Worm (Caenorhabditis elegans) whole organism, young adult: ENCODE measurements around the gene gfat-2.

Source experiments
- B0035.1 ChIP-seq: sonication (generic microtip); optimal IDR thresholded peaks from 2 replicates; lab custom pipeline; 2016; ENCODE audit warnings: missing genetic modification characterization, mild to moderate bottlenecking, missing compliant biosample characterization, missing genotype, missing genetic modification reagents
- B0336.3 ChIP-seq: fragments of 200-800 bp; sonication (Bioruptor generic); IDR thresholded peaks from 2 replicates; pipeline ENCODE4 v1.3.6; 2022; ENCODE audit warnings: missing genetic modification characterization, missing compliant biosample characterization
- C17E4.6 ChIP-seq: fragments of 200-800 bp; sonication (Bioruptor generic); IDR thresholded peaks from 2 replicates; pipeline ENCODE4 v1.3.6; 2022; ENCODE audit warnings: missing genetic modification reagents, missing genetic modification characterization, missing compliant biosample characterization
- D2030.7 ChIP-seq: fragments of 200-800 bp; sonication (Bioruptor generic); IDR thresholded peaks from 2 replicates; pipeline ENCODE4 v1.3.6; 2022; ENCODE audit warnings: missing genetic modification reagents, missing genetic modification characterization, missing compliant biosample characterization
- F10E7.11 ChIP-seq: sonication (generic microtip); optimal IDR thresholded peaks from 2 replicates; lab custom pipeline; 2017; ENCODE audit warnings: mild to moderate bottlenecking, missing genetic modification characterization, moderate library complexity, missing compliant biosample characterization
- F23B12.7 ChIP-seq: sonication (generic microtip); optimal IDR thresholded peaks from 2 replicates; lab custom pipeline; 2017; ENCODE audit warnings: missing genetic modification characterization, mild to moderate bottlenecking, missing compliant biosample characterization, antibody characterized with exemption, moderate library complexity; ENCODE audit not compliant: insufficient read depth
- F33H1.4 ChIP-seq: fragments of 200-800 bp; sonication (Bioruptor generic); IDR thresholded peaks from 2 replicates; pipeline ENCODE4 v1.3.6; 2022; ENCODE audit warnings: missing genetic modification reagents, missing genetic modification characterization, missing compliant biosample characterization
- F37B4.10 ChIP-seq: fragments of 200-800 bp; sonication (Bioruptor generic); IDR thresholded peaks from 2 replicates; pipeline ENCODE4 v1.3.6; 2022; ENCODE audit warnings: missing genetic modification characterization, missing compliant biosample characterization
- F52B5.7 ChIP-seq: sonication (generic microtip); optimal IDR thresholded peaks from 2 replicates; lab custom pipeline; 2016; ENCODE audit warnings: mild to moderate bottlenecking, missing genetic modification characterization, missing compliant biosample characterization
- K12H6.12 ChIP-seq: fragments of 200-800 bp; sonication (Bioruptor generic); optimal IDR thresholded peaks from 2 replicates; lab custom pipeline; 2018; ENCODE audit warnings: mild to moderate bottlenecking, missing genetic modification characterization, missing compliant biosample characterization
- Y79H2A.3 ChIP-seq: fragments of 200-800 bp; sonication (Bioruptor generic); conservative IDR thresholded peaks from 2 replicates; pipeline ENCODE4 v1.3.6; 2022; ENCODE audit warnings: missing genetic modification reagents, missing genetic modification characterization, missing compliant biosample characterization
- ZK185.1 ChIP-seq: sonication (generic microtip); optimal IDR thresholded peaks from 2 replicates; lab custom pipeline; 2016; ENCODE audit warnings: mild to moderate bottlenecking, missing genetic modification characterization, missing compliant biosample characterization; ENCODE audit not compliant: poor library complexity, severe bottlenecking
- attf-3 ChIP-seq: fragments of 200-800 bp; sonication (Bioruptor generic); conservative IDR thresholded peaks from 2 replicates; pipeline ENCODE4 v1.3.6; 2022; ENCODE audit warnings: missing genetic modification reagents, missing genetic modification characterization, missing compliant biosample characterization
- attf-6 ChIP-seq: fragments of 200-800 bp; sonication (Bioruptor generic); IDR thresholded peaks from 2 replicates; pipeline ENCODE4 v1.3.6; 2022; ENCODE audit warnings: missing genetic modification reagents, missing genetic modification characterization, missing compliant biosample characterization
- cebp-1 ChIP-seq, 2 experiments: fragments of 200-800 bp in 1 of 2; sonication (Bioruptor generic) in 1 of 2; sonication (generic microtip) in 1 of 2; IDR thresholded peaks in 1 of 2; optimal IDR thresholded peaks in 1 of 2; 2 replicates each; pipeline versions ENCODE4 v1.3.6 to Lab custom; 2017 to 2022; ENCODE audit warnings: missing compliant biosample characterization in 2 of 2, missing genetic modification characterization in 2 of 2, mild to moderate bottlenecking in 1 of 2, missing genetic modification reagents in 1 of 2, moderate library complexity in 1 of 2
- cebp-2 ChIP-seq: fragments of 200-800 bp; sonication (Bioruptor generic); IDR thresholded peaks from 2 replicates; pipeline ENCODE4 v1.3.6; 2022; ENCODE audit warnings: missing genetic modification characterization, missing compliant biosample characterization
- ceh-27 ChIP-seq: fragments of 200-800 bp; sonication (Bioruptor generic); optimal IDR thresholded peaks from 2 replicates; lab custom pipeline; 2018; ENCODE audit warnings: mild to moderate bottlenecking, missing genetic modification characterization, moderate library complexity, missing compliant biosample characterization
- ceh-40 ChIP-seq: fragments of 200-800 bp; sonication (Bioruptor generic); IDR thresholded peaks from 2 replicates; pipeline ENCODE4 v1.3.6; 2022; ENCODE audit warnings: missing genetic modification characterization, missing compliant biosample characterization
- die-1 ChIP-seq: sonication (generic microtip); optimal IDR thresholded peaks from 2 replicates; lab custom pipeline; 2016; ENCODE audit warnings: missing genotype, mild to moderate bottlenecking, missing genetic modification characterization, missing compliant biosample characterization
- dox-1 ChIP-seq: fragments of 200-800 bp; sonication (Bioruptor generic); IDR thresholded peaks from 2 replicates; pipeline ENCODE4 v1.3.6; 2022; ENCODE audit warnings: missing genetic modification reagents, missing genetic modification characterization, missing compliant biosample characterization
- egl-18 ChIP-seq: fragments of 200-800 bp; sonication (Bioruptor generic); IDR thresholded peaks from 2 replicates; pipeline ENCODE4 v1.3.6; 2022; ENCODE audit warnings: missing genetic modification reagents, missing genetic modification characterization, missing compliant biosample characterization
- egl-44 ChIP-seq: fragments of 200-800 bp; sonication (Bioruptor generic); IDR thresholded peaks from 2 replicates; pipeline ENCODE4 v1.3.6; 2022; ENCODE audit warnings: missing genetic modification reagents, missing genetic modification characterization, missing compliant biosample characterization
- ekl-4 ChIP-seq: fragments of 200-800 bp; sonication (Bioruptor generic); IDR thresholded peaks from 2 replicates; pipeline ENCODE4 v1.3.6; 2022; ENCODE audit warnings: missing genetic modification reagents, missing genetic modification characterization, missing compliant biosample characterization
- hlh-12 ChIP-seq: sonication (generic microtip); optimal IDR thresholded peaks from 2 replicates; lab custom pipeline; 2016; ENCODE audit warnings: missing genetic modification characterization, missing compliant biosample characterization
- hmg-20 ChIP-seq: fragments of 200-800 bp; sonication (Bioruptor generic); IDR thresholded peaks from 2 replicates; pipeline ENCODE4 v1.3.6; 2022; ENCODE audit warnings: missing genetic modification reagents, missing genetic modification characterization, missing compliant biosample characterization
- hrde-1 ChIP-seq: sonication (generic microtip); optimal IDR thresholded peaks from 2 replicates; lab custom pipeline; 2016; ENCODE audit warnings: missing genetic modification characterization, mild to moderate bottlenecking, missing compliant biosample characterization, moderate library complexity, missing genotype, missing genetic modification reagents, borderline replicate concordance
- hsf-1 ChIP-seq: fragments of 200-800 bp; sonication (Bioruptor generic); IDR thresholded peaks from 2 replicates; pipeline ENCODE4 v1.3.6; 2022; ENCODE audit warnings: missing genetic modification reagents, missing genetic modification characterization, missing compliant biosample characterization
- lag-1 ChIP-seq: fragments of 200-800 bp; sonication (Bioruptor generic); IDR thresholded peaks from 2 replicates; pipeline ENCODE4 v1.3.6; 2022; ENCODE audit warnings: missing genetic modification reagents, missing genetic modification characterization, missing compliant biosample characterization
- let-607 ChIP-seq, 2 experiments: fragments of 200-800 bp in 1 of 2; sonication (Bioruptor generic) in 1 of 2; sonication (generic microtip) in 1 of 2; optimal IDR thresholded peaks; 2 replicates each; lab custom pipeline; 2016 to 2018; ENCODE audit warnings: mild to moderate bottlenecking in 2 of 2, missing compliant biosample characterization in 2 of 2, missing genetic modification characterization in 2 of 2, moderate library complexity in 2 of 2, missing genotype in 1 of 2
- lir-1 ChIP-seq: fragments of 200-800 bp; sonication (Bioruptor generic); conservative IDR thresholded peaks from 2 replicates; pipeline ENCODE4 v1.3.6; 2022; ENCODE audit warnings: missing genetic modification reagents, missing genetic modification characterization, missing compliant biosample characterization
- madf-6 ChIP-seq: fragments of 200-800 bp; sonication (Bioruptor generic); IDR thresholded peaks from 2 replicates; pipeline ENCODE4 v1.3.6; 2022; ENCODE audit warnings: missing genetic modification reagents, missing genetic modification characterization, missing compliant biosample characterization
- mes-4 ChIP-seq: sonication (generic microtip); optimal IDR thresholded peaks from 2 replicates; lab custom pipeline; 2016; ENCODE audit warnings: missing genotype, missing genetic modification characterization, missing compliant biosample characterization
- nhr-179 ChIP-seq: sonication (generic microtip); optimal IDR thresholded peaks from 2 replicates; lab custom pipeline; 2016; ENCODE audit warnings: mild to moderate bottlenecking, missing genetic modification characterization, missing compliant biosample characterization
- nhr-27 ChIP-seq: fragments of 200-800 bp; sonication (Bioruptor generic); optimal IDR thresholded peaks from 2 replicates; lab custom pipeline; 2018; ENCODE audit warnings: mild to moderate bottlenecking, missing genetic modification characterization, moderate library complexity, missing compliant biosample characterization
- nhr-90 ChIP-seq: sonication (generic microtip); optimal IDR thresholded peaks from 2 replicates; lab custom pipeline; 2016; ENCODE audit warnings: missing genotype, mild to moderate bottlenecking, missing genetic modification characterization, missing compliant biosample characterization
- rpc-1 ChIP-seq, 2 experiments: fragments of 150-350 bp in 1 of 2; sonication (generic microtip) in 1 of 2; optimal IDR thresholded peaks; 2 replicates each; lab custom pipeline; 2014 to 2018; ENCODE audit warnings: missing biosample characterization in 1 of 2, missing genetic modification characterization in 1 of 2, missing genetic modification reagents in 1 of 2, missing genotype in 1 of 2
- sdz-38 ChIP-seq: sonication (generic microtip); optimal IDR thresholded peaks from 2 replicates; lab custom pipeline; 2016; ENCODE audit warnings: missing genotype, missing genetic modification characterization, missing compliant biosample characterization
- snpc-1.1 ChIP-seq: sonication (generic microtip); optimal IDR thresholded peaks from 2 replicates; lab custom pipeline; 2017; ENCODE audit warnings: missing genetic modification characterization, mild to moderate bottlenecking, missing compliant biosample characterization, antibody characterized with exemption, moderate library complexity, missing genotype, missing genetic modification reagents; ENCODE audit not compliant: insufficient read depth
- snpc-3.4 ChIP-seq: sonication (generic microtip); optimal IDR thresholded peaks from 2 replicates; lab custom pipeline; 2017; ENCODE audit warnings: missing genetic modification characterization, mild to moderate bottlenecking, missing compliant biosample characterization, antibody characterized with exemption, moderate library complexity, missing genotype, missing genetic modification reagents
- tbp1 ChIP-seq: fragments of 200-800 bp; sonication (Bioruptor generic); optimal IDR thresholded peaks from 2 replicates; lab custom pipeline; 2018; ENCODE audit warnings: mild to moderate bottlenecking, missing genetic modification characterization, missing compliant biosample characterization
- tlf-1 ChIP-seq: fragments of 200-800 bp; sonication (Bioruptor generic); optimal IDR thresholded peaks from 2 replicates; lab custom pipeline; 2018; ENCODE audit warnings: mild to moderate bottlenecking, missing genetic modification characterization, missing compliant biosample characterization
- unc-130 ChIP-seq: sonication (generic microtip); optimal IDR thresholded peaks from 2 replicates; lab custom pipeline; 2016; ENCODE audit warnings: missing genetic modification reagents, missing genetic modification characterization, missing compliant biosample characterization
- xnd-1 ChIP-seq: sonication (generic microtip); optimal IDR thresholded peaks from 2 replicates; lab custom pipeline; 2016; ENCODE audit warnings: missing genotype, missing genetic modification reagents, missing genetic modification characterization, missing compliant biosample characterization
- zim-3 ChIP-seq: sonication (generic microtip); optimal IDR thresholded peaks from 2 replicates; lab custom pipeline; 2017; ENCODE audit warnings: mild to moderate bottlenecking, missing genetic modification characterization, moderate library complexity, missing compliant biosample characterization
- ztf-25 ChIP-seq: fragments of 200-800 bp; sonication (Bioruptor generic); IDR thresholded peaks from 2 replicates; pipeline ENCODE4 v1.3.6; 2022; ENCODE audit warnings: missing genetic modification reagents, missing genetic modification characterization, missing compliant biosample characterization
- ztf-26 ChIP-seq: sonication (generic microtip); optimal IDR thresholded peaks from 2 replicates; lab custom pipeline; 2017; ENCODE audit warnings: missing genetic modification characterization, missing compliant biosample characterization
- ztf-6 ChIP-seq: fragments of 200-800 bp; sonication (Bioruptor generic); IDR thresholded peaks from 2 replicates; pipeline ENCODE4 v1.3.6; 2022; ENCODE audit warnings: missing genetic modification reagents, missing genetic modification characterization, missing compliant biosample characterization

gfat-2 gene

DNA sequence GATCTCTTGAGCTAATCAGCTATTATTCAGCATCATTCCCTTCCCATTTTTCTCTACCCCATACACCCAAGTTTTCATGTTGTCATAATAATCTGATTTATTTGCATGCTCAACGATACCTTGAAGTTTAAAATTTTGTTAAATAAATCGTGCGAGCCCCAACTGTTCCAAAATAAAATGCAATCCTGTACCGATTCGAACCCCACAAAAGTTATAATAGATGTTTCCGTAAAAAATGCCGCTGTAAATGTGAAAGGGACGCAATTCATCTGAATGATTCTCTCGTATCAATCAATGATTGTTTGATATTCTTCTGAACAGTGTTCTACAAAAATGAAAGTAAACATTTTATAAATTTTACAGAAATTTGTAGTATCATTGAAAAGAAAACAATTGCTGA, 32.6 kb upstream of the gfat-2 start (continued):
- TF ChIP-seq ceh-40 (GFP tag; lab: Robert Waterston, UW) (peak; percentile 68; the same call in 1 of the 2 replicates), mes-4 (peak; percentile 52), B0336.3 (GFP tag; lab: Robert Waterston, UW) (peak; percentile 84), ztf-25 (GFP tag; lab: Robert Waterston, UW) (peak; percentile 63; the same call in 1 of the 2 replicates), cebp-1 (GFP tag; IDR thresholded peaks at IDR 0.05; lab: Robert Waterston, UW) (no peak), cebp-1 (tag; optimal IDR thresholded peaks at IDR 0.05; lab: Kevin White, UChicago) (no peak), nhr-179 (tag; lab: Kevin White, UChicago) (no peak), Y79H2A.3 (GFP tag; lab: Robert Waterston, UW) (peak; percentile 91), snpc-1.1 (no peak), ZK185.1 (tag; lab: Kevin White, UChicago) (no peak), ekl-4 (peak; percentile 88), cebp-2 (GFP tag; lab: Robert Waterston, UW) (peak; percentile 63; the same call in 1 of the 2 replicates), nhr-90 (tag; lab: Kevin White, UChicago) (no peak), lir-1 (no peak), hlh-12 (no peak), nhr-27 (peak; percentile 11), attf-6 (GFP tag; lab: Robert Waterston, UW) (peak; percentile 86), hrde-1 (tag; lab: Kevin White, UChicago) (peak; percentile 91), D2030.7 (GFP tag; lab: Robert Waterston, UW) (peak; percentile 52), B0035.1 (tag; lab: Kevin White, UChicago) (no peak), rpc-1 (optimal IDR thresholded peaks at IDR 0.05; lab: Kevin White, UChicago) (no peak), rpc-1 (tag; optimal IDR thresholded peaks at IDR 0.05; lab: Kevin White, UChicago) (peak; percentile 2), hsf-1 (peak; percentile 81), tlf-1 (peak; percentile 78), C17E4.6 (0 out of 2 replicates have a peak, but pooled peaks have one; percentile 27), hmg-20 (GFP tag; lab: Robert Waterston, UW) (no peak), unc-130 (GFP tag; lab: Kevin White, UChicago) (peak; percentile 80), xnd-1 (tag; lab: Kevin White, UChicago) (peak; percentile 47), dox-1 (GFP tag; lab: Robert Waterston, UW) (no peak; the same call in 1 of the 2 replicates), die-1 (tag; lab: Kevin White, UChicago) (peak; percentile 56), egl-44 (GFP tag; lab: Robert Waterston, UW) (0 out of 2 replicates have a peak, but pooled peaks have one; percentile 55), let-607 (tag; optimal IDR thresholded peaks at IDR 0.05; lab: Kevin White, UChicago) (no peak), F52B5.7 (tag; lab: Kevin White, UChicago) (peak; percentile 22)

DNA sequence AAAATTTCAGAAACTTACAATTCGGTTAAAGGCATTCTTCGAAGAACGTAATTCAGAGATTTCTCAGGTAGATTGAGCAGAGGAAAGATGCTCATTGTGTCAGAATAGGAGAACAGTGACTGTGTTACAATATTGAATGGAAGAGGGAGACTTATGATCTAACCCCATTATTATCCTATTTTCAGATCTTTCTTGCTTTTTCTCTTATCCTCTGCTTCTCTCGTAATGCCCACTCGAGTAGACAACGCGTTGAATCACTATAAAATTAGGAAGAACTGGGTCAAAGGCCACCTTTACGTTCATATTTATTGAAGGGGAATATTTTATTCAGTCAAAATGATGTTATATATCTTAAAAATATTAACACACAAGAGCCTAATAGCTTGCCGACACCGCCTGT, 30.8 kb upstream of the gfat-2 start, which contains the start of gene fbxb-76:
Gene fbxb-76, minus strand, starts transcription at position 101 of the 400 bp plus-strand sequence.
- TF ChIP-seq tbp1 (GFP tag; lab: Kevin White, UChicago) (no peak), ztf-6 (GFP tag; lab: Robert Waterston, UW) (no peak), egl-18 (GFP tag; lab: Robert Waterston, UW) (no peak), cebp-1 (GFP tag; IDR thresholded peaks at IDR 0.05; lab: Robert Waterston, UW) (no peak), cebp-1 (tag; optimal IDR thresholded peaks at IDR 0.05; lab: Kevin White, UChicago) (no peak), ceh-27 (GFP tag; lab: Kevin White, UChicago) (no peak), F33H1.4 (GFP tag; lab: Robert Waterston, UW) (no peak), F37B4.10 (GFP tag; lab: Robert Waterston, UW) (no peak), madf-6 (GFP tag; lab: Robert Waterston, UW) (no peak), zim-3 (tag; lab: Kevin White, UChicago) (no peak), hrde-1 (tag; lab: Kevin White, UChicago) (no peak), ceh-40 (GFP tag; lab: Robert Waterston, UW) (no peak), K12H6.12 (tag; lab: Kevin White, UChicago) (no peak), sdz-38 (tag; lab: Kevin White, UChicago) (no peak), ztf-26 (tag; lab: Kevin White, UChicago) (no peak), F10E7.11 (tag; lab: Kevin White, UChicago) (no peak), F23B12.7 (tag; lab: Kevin White, UChicago) (no peak), mes-4 (no peak), attf-3 (GFP tag; lab: Robert Waterston, UW) (no peak), snpc-3.4 (tag; lab: Kevin White, UChicago) (no peak), lag-1 (GFP tag; lab: Robert Waterston, UW) (no peak)
